Fruit fly (Drosophila melanogaster) whole organism, embryonic: ENCODE measurements around the gene Cyp313a1.

Experiments used
- B-H2 ChIP-seq: fragments of 200-800 bp; sonication (Bioruptor generic); optimal IDR thresholded peaks from 2 replicates; lab custom pipeline; 2018; ENCODE audit warnings: missing biosample characterization, mild to moderate bottlenecking, missing genetic modification characterization
- Bgb ChIP-seq: fragments of 200-800 bp; sonication (Bioruptor generic); IDR thresholded peaks from 2 replicates; pipeline ENCODE4 v1.3.6; 2022; ENCODE audit warnings: missing biosample characterization, missing genetic modification characterization; ENCODE audit not compliant: partially characterized antibody
- CG10267 ChIP-seq: fragments of 200-800 bp; sonication (Bioruptor generic); optimal IDR thresholded peaks from 2 replicates; lab custom pipeline; 2018; ENCODE audit warnings: missing biosample characterization, mild to moderate bottlenecking, missing genetic modification characterization, moderate library complexity
- CG10321 ChIP-seq: fragments of 200-800 bp; sonication (Bioruptor generic); IDR thresholded peaks from 2 replicates; pipeline ENCODE4 v1.3.6; 2022; ENCODE audit warnings: missing biosample characterization, missing genetic modification characterization
- CG13287 ChIP-seq: fragments of 200-800 bp; sonication (Bioruptor generic); IDR thresholded peaks from 2 replicates; pipeline ENCODE4 v1.3.6; 2022; ENCODE audit warnings: missing biosample characterization, missing genetic modification characterization; ENCODE audit not compliant: partially characterized antibody
- CG15269 ChIP-seq: fragments of 200-800 bp; sonication (Bioruptor generic); optimal IDR thresholded peaks from 2 replicates; lab custom pipeline; 2018; ENCODE audit warnings: missing biosample characterization, mild to moderate bottlenecking, missing genetic modification characterization, moderate library complexity
- CG17568 ChIP-seq: fragments of 200-800 bp; sonication (Bioruptor generic); optimal IDR thresholded peaks from 2 replicates; lab custom pipeline; 2018; ENCODE audit warnings: missing biosample characterization, mild to moderate bottlenecking, missing genetic modification characterization, moderate library complexity
- CG2116 ChIP-seq: fragments of 200-800 bp; sonication (Bioruptor generic); optimal IDR thresholded peaks from 3 replicates; lab custom pipeline; 2018; ENCODE audit warnings: missing biosample characterization, mild to moderate bottlenecking, missing genetic modification characterization
- CG2120 ChIP-seq: fragments of 200-800 bp; sonication (Bioruptor generic); optimal IDR thresholded peaks from 3 replicates; lab custom pipeline; 2016; ENCODE audit warnings: missing biosample characterization, missing genetic modification characterization
- CG34224 ChIP-seq: fragments of 200-800 bp; sonication (Bioruptor generic); IDR thresholded peaks from 3 replicates; pipeline ENCODE4 v1.3.6; 2022; ENCODE audit warnings: missing biosample characterization, missing genetic modification characterization; ENCODE audit not compliant: partially characterized antibody
- CG4328 ChIP-seq: fragments of 200-800 bp; sonication (Bioruptor generic); optimal IDR thresholded peaks from 3 replicates; lab custom pipeline; 2017; ENCODE audit warnings: missing biosample characterization, missing genetic modification reagents, missing genetic modification characterization
- CG4617 ChIP-seq: fragments of 200-800 bp; sonication (Bioruptor generic); optimal IDR thresholded peaks from 3 replicates; lab custom pipeline; 2016; ENCODE audit warnings: missing biosample characterization, missing genetic modification characterization, borderline replicate concordance
- CG6765 ChIP-seq: fragments of 200-800 bp; sonication (Bioruptor generic); optimal IDR thresholded peaks from 3 replicates; lab custom pipeline; 2017; ENCODE audit warnings: missing biosample characterization, mild to moderate bottlenecking, missing genetic modification characterization
- Doc3 ChIP-seq: fragments of 200-800 bp; sonication (Bioruptor generic); IDR thresholded peaks from 3 replicates; pipeline ENCODE4 v1.3.6; 2022; ENCODE audit warnings: missing biosample characterization, missing genetic modification characterization; ENCODE audit not compliant: partially characterized antibody
- Dp ChIP-seq: fragments of 200-800 bp; sonication (Bioruptor generic); optimal IDR thresholded peaks from 2 replicates; lab custom pipeline; 2018; ENCODE audit warnings: missing biosample characterization, mild to moderate bottlenecking, missing genetic modification characterization, moderate library complexity
- Dref ChIP-seq: fragments of 200-800 bp; sonication (Bioruptor generic); IDR thresholded peaks from 2 replicates; pipeline ENCODE4 v1.3.6; 2022; ENCODE audit warnings: missing biosample characterization, missing genetic modification characterization
- E2f2 ChIP-seq: fragments of 200-800 bp; sonication (Bioruptor generic); IDR thresholded peaks from 2 replicates; pipeline ENCODE4 v1.3.6; 2022; ENCODE audit warnings: missing biosample characterization, missing genetic modification characterization
- HLH4C ChIP-seq: fragments of 200-800 bp; sonication (Bioruptor generic); IDR thresholded peaks from 3 replicates; pipeline ENCODE4 v1.3.6; 2022; ENCODE audit warnings: missing biosample characterization, missing genetic modification characterization; ENCODE audit not compliant: partially characterized antibody
- MBD-R2 ChIP-seq: fragments of 200-800 bp; sonication (Bioruptor generic); IDR thresholded peaks from 2 replicates; pipeline ENCODE4 v1.3.6; 2022; ENCODE audit warnings: missing biosample characterization, missing genetic modification characterization
- Med ChIP-seq: fragments of 200-800 bp; sonication (Bioruptor generic); peaks from one replicate; lab custom pipeline; 2016; ENCODE audit warnings: missing biosample characterization, missing genetic modification characterization, mild to moderate bottlenecking, inconsistent platforms, moderate library complexity
- Myb ChIP-seq: fragments of 200-800 bp; sonication (Bioruptor generic); optimal IDR thresholded peaks from 2 replicates; lab custom pipeline; 2016; ENCODE audit warnings: missing biosample characterization, missing genetic modification characterization
- NC2α ChIP-seq: fragments of 200-800 bp; sonication (Bioruptor generic); optimal IDR thresholded peaks from 2 replicates; lab custom pipeline; 2016; ENCODE audit warnings: missing biosample characterization, missing genetic modification characterization
- Opbp ChIP-seq: fragments of 200-800 bp; sonication (Bioruptor generic); IDR thresholded peaks from 3 replicates; pipeline ENCODE4 v1.3.6; 2022; ENCODE audit warnings: missing biosample characterization, missing genetic modification characterization; ENCODE audit not compliant: partially characterized antibody
- Ptx1 ChIP-seq: fragments of 200-800 bp; sonication (Bioruptor generic); IDR thresholded peaks from 2 replicates; pipeline ENCODE4 v1.3.6; 2022; ENCODE audit warnings: missing biosample characterization, missing genetic modification characterization
- Scr ChIP-seq: fragments of 200-800 bp; sonication (Bioruptor generic); IDR thresholded peaks from 2 replicates; pipeline ENCODE4 v1.3.6; 2022; ENCODE audit warnings: missing biosample characterization, missing genetic modification characterization; ENCODE audit not compliant: partially characterized antibody
- Spps ChIP-seq: fragments of 200-800 bp; sonication (Bioruptor generic); optimal IDR thresholded peaks from 2 replicates; lab custom pipeline; 2018; ENCODE audit warnings: missing biosample characterization, mild to moderate bottlenecking, missing genetic modification characterization
- Sry-β ChIP-seq: fragments of 200-800 bp; sonication (Bioruptor generic); optimal IDR thresholded peaks from 2 replicates; lab custom pipeline; 2018; ENCODE audit warnings: missing biosample characterization, mild to moderate bottlenecking, missing genetic modification characterization, moderate library complexity
- amos ChIP-seq: fragments of 200-800 bp; sonication (Bioruptor generic); IDR thresholded peaks from 2 replicates; pipeline ENCODE4 v1.3.6; 2022; ENCODE audit warnings: missing biosample characterization, missing genetic modification characterization; ENCODE audit not compliant: partially characterized antibody
- ato ChIP-seq: fragments of 200-800 bp; sonication (Bioruptor generic); IDR thresholded peaks from 2 replicates; pipeline ENCODE4 v1.3.6; 2022; ENCODE audit warnings: missing biosample characterization, missing genetic modification characterization; ENCODE audit not compliant: partially characterized antibody
- bbx ChIP-seq: fragments of 200-800 bp; sonication (Bioruptor generic); IDR thresholded peaks from 2 replicates; pipeline ENCODE4 v1.3.6; 2022; ENCODE audit warnings: missing biosample characterization, missing genetic modification characterization; ENCODE audit not compliant: partially characterized antibody
- croc ChIP-seq: fragments of 200-800 bp; sonication (Bioruptor generic); conservative IDR thresholded peaks from 3 replicates; pipeline ENCODE4 v1.3.6; 2022; ENCODE audit warnings: missing biosample characterization, missing genetic modification characterization
- dm ChIP-seq: fragments of 200-800 bp; sonication (Bioruptor generic); optimal IDR thresholded peaks from 3 replicates; lab custom pipeline; 2016; ENCODE audit warnings: missing biosample characterization, missing genetic modification characterization
- ftz-f1 ChIP-seq: fragments of 200-800 bp; sonication (Bioruptor generic); optimal IDR thresholded peaks from 2 replicates; lab custom pipeline; 2016; ENCODE audit warnings: missing biosample characterization, missing genetic modification characterization
- hb ChIP-seq: fragments of 200-800 bp; sonication (Bioruptor generic); IDR thresholded peaks from 3 replicates; pipeline ENCODE4 v1.3.6; 2022; ENCODE audit warnings: missing biosample characterization, missing genetic modification characterization; ENCODE audit not compliant: partially characterized antibody
- hth ChIP-seq: fragments of >200 bp; optimal IDR thresholded peaks from 2 replicates; lab custom pipeline; 2017; ENCODE audit warnings: inconsistent platforms
- inv ChIP-seq: fragments of 200-800 bp; sonication (Bioruptor generic); IDR thresholded peaks from 2 replicates; pipeline ENCODE4 v1.3.6; 2022; ENCODE audit warnings: missing biosample characterization, missing genetic modification characterization; ENCODE audit not compliant: partially characterized antibody
- luna ChIP-seq: fragments of 200-800 bp; sonication (Bioruptor generic); optimal IDR thresholded peaks from 2 replicates; lab custom pipeline; 2016; ENCODE audit warnings: missing biosample characterization, missing genetic modification characterization
- nerfin-2 ChIP-seq: fragments of 200-800 bp; sonication (Bioruptor generic); IDR thresholded peaks from 2 replicates; pipeline ENCODE4 v1.3.6; 2022; ENCODE audit warnings: missing biosample characterization, missing genetic modification characterization; ENCODE audit not compliant: partially characterized antibody
- pan ChIP-seq, 4 experiments: fragments of >200 bp in 3 of 4; fragments of 200-800 bp in 1 of 4; sonication (Bioruptor generic) in 1 of 4; optimal IDR thresholded peaks in 3 of 4; IDR thresholded peaks in 1 of 4; 2 replicates each; pipeline versions ENCODE4 v1.3.6 to Lab custom; 2017 to 2022; ENCODE audit warnings: missing biosample characterization in 2 of 4, missing genetic modification characterization in 2 of 4, mixed read lengths in 1 of 4
- pzg ChIP-seq: fragments of 200-800 bp; sonication (Bioruptor generic); optimal IDR thresholded peaks from 3 replicates; lab custom pipeline; 2018; ENCODE audit warnings: missing biosample characterization, mild to moderate bottlenecking, missing genetic modification characterization, moderate library complexity
- stwl ChIP-seq: fragments of 200-800 bp; sonication (Bioruptor generic); optimal IDR thresholded peaks from 3 replicates; lab custom pipeline; 2018; ENCODE audit warnings: missing biosample characterization, mild to moderate bottlenecking, missing genetic modification characterization, moderate library complexity
- tap ChIP-seq: fragments of 200-800 bp; optimal IDR thresholded peaks from 3 replicates; lab custom pipeline; 2019; ENCODE audit warnings: missing biosample characterization, mild to moderate bottlenecking, missing genetic modification characterization, moderate library complexity
- tna ChIP-seq: fragments of 200-800 bp; sonication (Bioruptor generic); IDR thresholded peaks from 2 replicates; pipeline ENCODE4 v1.3.6; 2022; ENCODE audit warnings: missing biosample characterization, missing genetic modification characterization; ENCODE audit not compliant: partially characterized antibody
- unc-4 ChIP-seq: fragments of 200-800 bp; sonication (Bioruptor generic); IDR thresholded peaks from 2 replicates; pipeline ENCODE4 v1.3.6; 2022; ENCODE audit warnings: missing biosample characterization, missing genetic modification characterization; ENCODE audit not compliant: partially characterized antibody
- vnd ChIP-seq: fragments of 200-800 bp; sonication (Bioruptor generic); IDR thresholded peaks from 3 replicates; pipeline ENCODE4 v1.3.6; 2022; ENCODE audit warnings: missing biosample characterization, missing genetic modification characterization; ENCODE audit not compliant: partially characterized antibody
- zen2 ChIP-seq: fragments of 200-800 bp; sonication (Bioruptor generic); IDR thresholded peaks from 3 replicates; pipeline ENCODE4 v1.3.6; 2022; ENCODE audit warnings: missing biosample characterization, missing genetic modification characterization; ENCODE audit not compliant: partially characterized antibody

The Cyp313a1 gene

DNA sequence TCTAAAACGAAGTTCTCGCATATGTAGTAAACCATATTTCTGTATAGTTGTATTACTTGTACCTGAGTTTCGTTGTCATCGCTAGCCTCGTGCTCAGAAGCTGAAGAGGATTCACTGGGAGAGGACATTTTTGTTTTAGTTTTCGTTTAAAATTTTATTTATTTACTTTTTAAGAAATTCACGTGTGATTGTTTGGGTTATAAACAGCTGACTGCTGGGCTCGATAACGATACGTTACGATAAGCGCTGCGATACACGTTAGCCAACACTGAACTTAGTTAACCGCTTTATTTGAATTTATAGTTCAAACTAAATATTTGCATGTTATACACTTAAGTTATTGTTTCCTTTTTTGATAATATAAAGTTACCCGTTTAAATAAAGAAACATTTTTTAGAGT is 7.4 kb upstream of the Cyp313a1 start, which contains the start of gene CG8461 (continued):
- TF ChIP-seq unc-4 (GFP tag; lab: Robert Waterston, UW): peak; percentile 47; the same call in 1 of the 2 replicates
- no peak for TF ChIP-seq Med (GFP tag; lab: Kevin White, UChicago)
- TF ChIP-seq croc: no peak
- TF ChIP-seq CG2116 (GFP tag; lab: Kevin White, UChicago): peak; percentile 70
- TF ChIP-seq MBD-R2 (GFP tag; lab: Robert Waterston, UW): peak; percentile 78
- TF ChIP-seq CG34224: peak; percentile 68; the same call in 2 of the 3 replicates
- peak; percentile 62; the same call in 2 of the 3 replicates for TF ChIP-seq Opbp (GFP tag; lab: Robert Waterston, UW)
- TF ChIP-seq hth: no peak
- TF ChIP-seq hb: peak; percentile 70; the same call in 1 of the 3 replicates
- peak; percentile 38 for TF ChIP-seq dm (GFP tag; lab: Kevin White, UChicago)
- TF ChIP-seq ftz-f1: no peak
- TF ChIP-seq Spps (tag; lab: Kevin White, UChicago): no peak
- TF ChIP-seq bbx (GFP tag; lab: Robert Waterston, UW): peak; percentile 76
- TF ChIP-seq B-H2: peak; percentile 35
- TF ChIP-seq pzg (GFP tag; lab: Kevin White, UChicago): peak; percentile 26
- TF ChIP-seq CG6765 (GFP tag; lab: Kevin White, UChicago): no peak
- peak; percentile 82 for TF ChIP-seq tna
- peak; percentile 56 for TF ChIP-seq Myb (GFP tag; lab: Kevin White, UChicago)
- peak; percentile 61 for TF ChIP-seq Scr (GFP tag; lab: Robert Waterston, UW)
- TF ChIP-seq tap: no peak
- peak; percentile 80 for TF ChIP-seq stwl (tag; lab: Kevin White, UChicago)
- TF ChIP-seq Doc3 (GFP tag; lab: Robert Waterston, UW): peak; percentile 37; the same call in 1 of the 3 replicates
- peak; percentile 62; the same call in 2 of the 3 replicates for TF ChIP-seq zen2
- TF ChIP-seq CG4328 (GFP tag; lab: Kevin White, UChicago): no peak
- TF ChIP-seq CG15269 (tag; lab: Kevin White, UChicago): no peak
- TF ChIP-seq CG4617 (GFP tag; lab: Kevin White, UChicago): peak; percentile 15
- TF ChIP-seq luna: no peak
- peak; percentile 58; the same call in 1 of the 2 replicates for TF ChIP-seq amos (GFP tag; lab: Robert Waterston, UW)
- no peak for TF ChIP-seq pan (optimal IDR thresholded peaks at IDR 0.05; lab: Kevin White, UChicago)
- TF ChIP-seq pan (GFP tag; optimal IDR thresholded peaks at IDR 0.05 in 1 of 2, IDR thresholded peaks at IDR 0.05 in 1 of 2): no peak
- peak; percentile 42; the same call in 2 of the 3 replicates for TF ChIP-seq vnd (GFP tag; lab: Robert Waterston, UW)
- TF ChIP-seq ato (GFP tag; lab: Robert Waterston, UW): peak; percentile 51
- TF ChIP-seq E2f2 (GFP tag; lab: Robert Waterston, UW): peak; percentile 94
- peak; percentile 91 for TF ChIP-seq CG10267 (tag; lab: Kevin White, UChicago)
- TF ChIP-seq HLH4C (GFP tag; lab: Robert Waterston, UW): peak; percentile 89
- TF ChIP-seq inv (GFP tag; lab: Robert Waterston, UW): peak; percentile 38; the same call in 1 of the 2 replicates
- TF ChIP-seq NC2α (GFP tag; lab: Kevin White, UChicago): no peak
- peak; percentile 22 for TF ChIP-seq CG17568 (GFP tag; lab: Kevin White, UChicago)
- TF ChIP-seq CG2120 (GFP tag; lab: Kevin White, UChicago): peak; percentile 15
- TF ChIP-seq Dp (GFP tag; lab: Kevin White, UChicago): peak; percentile 92
- TF ChIP-seq Dref (GFP tag; lab: Robert Waterston, UW): peak; percentile 76
- 0 out of 2 replicates have a peak, but pooled peaks have one; percentile 33 for TF ChIP-seq nerfin-2
- peak; percentile 76 for TF ChIP-seq Bgb (GFP tag; lab: Robert Waterston, UW)
- TF ChIP-seq Sry-β (GFP tag; lab: Kevin White, UChicago): peak; percentile 18
- peak; percentile 78 for TF ChIP-seq CG13287 (GFP tag; lab: Robert Waterston, UW)
- no peak for TF ChIP-seq Ptx1 (GFP tag; lab: Robert Waterston, UW)
- no peak for TF ChIP-seq CG10321 (GFP tag; lab: Robert Waterston, UW)
